Worm (Caenorhabditis elegans): Measurements from ENCODE around the gene B0280.7.

DNA sequence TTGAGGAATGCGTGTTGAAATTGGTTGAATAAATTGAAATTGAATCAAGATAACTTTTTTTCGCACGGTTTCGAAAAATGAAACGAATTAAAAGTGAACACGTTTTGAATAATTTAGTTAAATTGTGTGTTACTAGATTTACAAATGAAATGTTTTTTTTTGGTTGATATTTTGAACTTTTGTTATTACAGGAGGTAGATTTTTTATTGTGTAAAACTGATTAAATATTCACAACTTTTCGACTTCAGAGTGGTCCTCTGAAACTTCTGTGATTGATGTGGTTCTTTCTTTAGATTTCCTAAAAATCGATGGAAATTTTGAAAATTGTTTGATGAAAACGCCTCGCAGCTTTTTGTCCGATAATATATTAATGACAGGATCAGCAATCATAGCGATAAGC is 35.3 kb downstream of the B0280.7 start, which contains the start of gene ZK418.13:
- TF ChIP-seq elt-3 (tag; optimal IDR thresholded peaks at IDR 0.05) (no peak), elt-1 (tag; optimal IDR thresholded peaks at IDR 0.05) (no peak), ztf-1 (GFP tag; conservative IDR thresholded peaks at IDR 0.05) (no peak), blmp-1 (tag; optimal IDR thresholded peaks at IDR 0.05; ENCODE audit: insufficient read depth) (no peak), zag-1 (tag; optimal IDR thresholded peaks at IDR 0.05) (no peak), F13H6.1 (tag; optimal IDR thresholded peaks at IDR 0.05) (no peak), unc-39 (tag; optimal IDR thresholded peaks at IDR 0.05) (no peak)
